Fruit fly (Drosophila melanogaster): ENCODE results near the gene CG18557.

- no peak for TF ChIP-seq CG11762 (GFP tag; optimal IDR thresholded peaks at IDR 0.05; ENCODE audit: insufficient read depth)
- no peak for TF ChIP-seq lz (GFP tag; optimal IDR thresholded peaks at IDR 0.05)
- no peak for TF ChIP-seq Gug (GFP tag; IDR thresholded peaks at IDR 0.05)
These were observed 42.4 kb upstream of the CG18557 start for dm6 chr2L:2887760-2888600.
